Worm (Caenorhabditis elegans): Measurements from ENCODE around the gene lido-11.

DNA sequence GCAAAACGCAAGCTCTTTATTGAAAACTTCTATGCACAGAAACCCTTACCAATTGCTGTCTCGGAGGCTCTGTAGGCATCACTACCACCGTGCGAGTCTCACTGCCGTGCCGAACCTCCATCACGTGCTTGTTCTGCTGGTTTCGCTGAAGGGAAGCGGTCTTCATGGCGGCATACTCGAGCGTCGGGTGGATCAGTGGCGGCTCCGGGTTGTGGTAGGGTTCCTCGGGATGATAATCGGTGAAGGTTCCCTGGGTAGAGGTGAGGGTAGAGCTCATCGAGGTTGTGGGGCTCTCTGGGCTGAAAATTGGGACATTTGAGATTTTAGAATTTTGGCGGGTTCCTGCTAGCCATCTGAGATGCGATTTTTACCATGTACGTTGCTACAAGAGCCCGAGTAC is 49.1 kb downstream of the lido-11 start:
- TF ChIP-seq lin-15B (tag; optimal IDR thresholded peaks at IDR 0.05) (no peak), elt-2 (tag; optimal IDR thresholded peaks at IDR 0.05) (no peak), lin-39 (tag; optimal IDR thresholded peaks at IDR 0.05) (no peak), skn-1 (tag; optimal IDR thresholded peaks at IDR 0.05) (no peak), mdl-1 (tag; optimal IDR thresholded peaks at IDR 0.05) (no peak), pha-4 (tag; optimal IDR thresholded peaks at IDR 0.05) (no peak), nhr-76 (tag; optimal IDR thresholded peaks at IDR 0.05) (no peak), pqm-1 (tag; optimal IDR thresholded peaks at IDR 0.05) (no peak), egl-27 (tag; optimal IDR thresholded peaks at IDR 0.05) (no peak)
